Worm (Caenorhabditis elegans) whole organism, midembryonic: ENCODE measurements around the gene lec-11.

Source experiments
- T22C8.4 ChIP-seq: fragments of 200-800 bp; sonication (Bioruptor generic); IDR thresholded peaks from 2 replicates; pipeline ENCODE4 v1.3.6; 2022; ENCODE audit warnings: missing genetic modification characterization, missing compliant biosample characterization
- cog-1 ChIP-seq: sonication (generic microtip); optimal IDR thresholded peaks from 2 replicates; lab custom pipeline; 2016; ENCODE audit warnings: missing genetic modification characterization, missing compliant biosample characterization
- flt-1 ChIP-seq: fragments of 200-800 bp; sonication (Bioruptor generic); IDR thresholded peaks from 2 replicates; pipeline ENCODE4 v1.3.6; 2022; ENCODE audit warnings: missing genetic modification characterization, missing compliant biosample characterization
- klf-2 ChIP-seq: fragments of 200-800 bp; sonication (Bioruptor generic); conservative IDR thresholded peaks from 2 replicates; pipeline ENCODE4 v1.3.6; 2022; ENCODE audit warnings: missing genetic modification reagents, missing genetic modification characterization, missing compliant biosample characterization
- med-1 ChIP-seq: sonication (generic microtip); optimal IDR thresholded peaks from 2 replicates; lab custom pipeline; 2017; ENCODE audit warnings: missing genetic modification characterization, mild to moderate bottlenecking, missing compliant biosample characterization, antibody characterized with exemption, missing genetic modification reagents; ENCODE audit not compliant: insufficient read depth
- ref-1 ChIP-seq: fragments of 200-800 bp; sonication (Bioruptor generic); conservative IDR thresholded peaks from 2 replicates; pipeline ENCODE4 v1.3.6; 2022; ENCODE audit warnings: missing genetic modification reagents, missing genetic modification characterization, missing compliant biosample characterization
- tab-1 ChIP-seq: fragments of 200-800 bp; sonication (Bioruptor generic); IDR thresholded peaks from 2 replicates; pipeline ENCODE4 v1.3.6; 2022; ENCODE audit warnings: missing genetic modification characterization, missing compliant biosample characterization
- ztf-23 ChIP-seq: fragments of 200-800 bp; sonication (Bioruptor generic); IDR thresholded peaks from 2 replicates; pipeline ENCODE4 v1.3.6; 2022; ENCODE audit warnings: missing genetic modification reagents, missing genetic modification characterization, missing compliant biosample characterization
- ztf-29 ChIP-seq: fragments of 200-800 bp; sonication (Bioruptor generic); IDR thresholded peaks from 2 replicates; pipeline ENCODE4 v1.3.6; 2022; ENCODE audit warnings: missing genetic modification reagents, missing genetic modification characterization, missing compliant biosample characterization

Gene lec-11

DNA sequence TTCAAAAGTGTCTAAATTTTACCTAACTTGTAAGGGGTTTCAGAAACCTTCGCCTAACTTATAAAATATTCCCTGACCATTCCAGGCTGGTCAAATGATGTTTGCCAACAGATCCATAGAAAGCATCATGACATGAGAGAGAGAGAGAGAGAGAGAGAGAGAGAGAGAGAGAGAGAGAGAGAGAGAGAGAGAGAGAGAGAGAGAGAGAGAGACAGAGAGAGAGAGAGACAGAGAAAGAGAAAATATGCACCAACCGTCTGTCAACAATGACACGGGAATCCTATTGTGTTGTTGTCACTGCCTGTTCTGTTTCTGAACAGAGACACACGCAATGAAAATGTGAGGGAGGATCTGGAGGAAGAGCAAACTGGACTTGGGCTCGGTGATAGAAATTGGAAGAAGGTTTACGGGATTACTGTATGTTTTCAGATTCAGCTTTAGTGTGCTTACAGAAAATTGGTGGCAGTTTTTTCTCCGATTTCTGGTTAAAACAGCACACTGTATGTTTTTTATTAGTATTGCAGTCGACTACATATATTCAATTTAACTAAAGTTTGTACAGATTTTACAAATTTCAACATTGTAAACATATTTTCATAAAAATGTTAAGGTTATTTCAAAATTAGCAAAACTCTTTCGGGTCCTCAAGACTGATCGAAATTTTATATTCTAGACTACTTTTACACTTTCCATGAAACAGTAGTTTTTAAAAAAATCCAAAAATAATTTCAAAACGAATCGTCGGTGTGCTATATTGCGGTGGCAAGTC, 13.8 kb downstream of the lec-11 start:
- TF ChIP-seq ztf-23 (GFP tag; lab: Robert Waterston, UW), result no peak
- no peak for TF ChIP-seq klf-2
- no peak for TF ChIP-seq ref-1 (GFP tag; lab: Robert Waterston, UW)
- no peak for TF ChIP-seq flt-1 (GFP tag; lab: Robert Waterston, UW)
- TF ChIP-seq med-1, result no peak
- no peak for TF ChIP-seq cog-1 (tag; lab: Kevin White, UChicago)
- no peak for TF ChIP-seq T22C8.4 (GFP tag; lab: Robert Waterston, UW)
- no peak for TF ChIP-seq ztf-29
- no peak for TF ChIP-seq tab-1 (GFP tag; lab: Robert Waterston, UW)

DNA sequence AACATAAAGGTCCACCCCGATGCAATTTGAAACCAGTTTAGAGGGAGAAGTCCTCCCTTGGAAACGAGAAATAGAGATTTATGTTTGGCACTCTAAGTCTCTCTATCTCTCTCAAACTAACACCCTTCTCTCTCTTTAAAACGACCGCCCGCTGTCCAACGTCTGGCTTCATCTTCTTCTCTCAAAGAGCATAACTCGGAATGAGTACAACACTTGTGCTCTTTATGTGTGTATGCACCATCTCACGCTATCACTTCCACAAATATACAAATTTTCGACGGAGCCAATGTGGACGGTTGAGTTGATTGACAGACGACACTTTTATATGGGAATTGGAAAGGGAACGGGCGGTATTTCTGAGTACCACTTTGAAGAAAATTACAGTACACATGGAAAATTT, 15.6 kb downstream of the lec-11 start:
- TF ChIP-seq ztf-23 (GFP tag; lab: Robert Waterston, UW) (no peak), klf-2 (no peak), T22C8.4 (GFP tag; lab: Robert Waterston, UW) (no peak), ref-1 (GFP tag; lab: Robert Waterston, UW) (no peak)

DNA sequence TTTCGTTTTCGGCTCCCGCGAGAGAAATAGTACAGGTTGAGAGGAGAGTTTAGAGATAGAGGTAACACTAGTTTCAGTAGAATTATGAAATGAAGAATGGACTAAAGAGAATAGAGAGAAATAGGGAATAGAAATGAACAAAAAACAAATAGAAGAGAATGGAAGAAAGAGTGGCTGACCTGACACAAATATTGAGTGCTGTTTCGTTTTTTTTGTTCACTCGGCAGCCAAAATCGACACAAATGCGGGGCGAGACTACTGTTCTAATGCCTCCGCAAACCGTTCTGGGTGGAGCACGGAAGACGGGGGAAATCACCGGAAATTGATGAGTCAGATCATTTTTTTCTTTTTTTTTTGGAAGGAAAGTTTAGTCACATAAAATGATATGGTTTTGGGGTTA, 17.3 kb downstream of the lec-11 start:
- TF ChIP-seq med-1, result no peak
- TF ChIP-seq klf-2, result no peak
- no peak for TF ChIP-seq ref-1 (GFP tag; lab: Robert Waterston, UW)
- TF ChIP-seq tab-1 (GFP tag; lab: Robert Waterston, UW), result no peak
- TF ChIP-seq ztf-29, result no peak
- TF ChIP-seq T22C8.4 (GFP tag; lab: Robert Waterston, UW), result no peak
- TF ChIP-seq cog-1 (tag; lab: Kevin White, UChicago), result no peak
- TF ChIP-seq ztf-23 (GFP tag; lab: Robert Waterston, UW), result no peak
- TF ChIP-seq flt-1 (GFP tag; lab: Robert Waterston, UW), result no peak

DNA sequence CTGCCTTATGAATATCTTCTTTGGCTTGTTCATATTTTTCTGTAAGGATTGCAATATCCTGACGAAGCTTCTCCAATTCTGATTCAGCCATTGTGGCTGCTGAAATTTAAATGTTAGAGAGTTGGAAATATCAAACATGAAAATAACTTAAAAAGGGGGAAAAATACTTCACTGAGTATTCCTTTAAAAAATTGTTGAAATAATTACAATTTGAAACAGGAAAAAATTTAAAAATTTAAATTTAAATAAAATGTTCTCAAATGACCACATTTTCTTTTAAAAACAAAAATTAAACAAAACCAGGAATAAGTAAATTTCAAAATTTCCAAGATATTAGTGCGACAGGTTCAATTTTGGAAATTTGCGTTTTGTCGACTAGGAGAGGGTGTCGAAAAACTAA, 17.7 kb downstream of the lec-11 start, which contains the start of gene bicd-1:
TSS of gene bicd-1 (minus strand) at position 101 of the 400 bp plus-strand sequence.
- no peak for TF ChIP-seq flt-1 (GFP tag; lab: Robert Waterston, UW)
- no peak for TF ChIP-seq cog-1 (tag; lab: Kevin White, UChicago)
- TF ChIP-seq T22C8.4 (GFP tag; lab: Robert Waterston, UW), result no peak
- TF ChIP-seq tab-1 (GFP tag; lab: Robert Waterston, UW), result no peak
- no peak for TF ChIP-seq med-1
- no peak for TF ChIP-seq ztf-29
- TF ChIP-seq ztf-23 (GFP tag; lab: Robert Waterston, UW), result no peak
- no peak for TF ChIP-seq ref-1 (GFP tag; lab: Robert Waterston, UW)
- TF ChIP-seq klf-2, result no peak

DNA sequence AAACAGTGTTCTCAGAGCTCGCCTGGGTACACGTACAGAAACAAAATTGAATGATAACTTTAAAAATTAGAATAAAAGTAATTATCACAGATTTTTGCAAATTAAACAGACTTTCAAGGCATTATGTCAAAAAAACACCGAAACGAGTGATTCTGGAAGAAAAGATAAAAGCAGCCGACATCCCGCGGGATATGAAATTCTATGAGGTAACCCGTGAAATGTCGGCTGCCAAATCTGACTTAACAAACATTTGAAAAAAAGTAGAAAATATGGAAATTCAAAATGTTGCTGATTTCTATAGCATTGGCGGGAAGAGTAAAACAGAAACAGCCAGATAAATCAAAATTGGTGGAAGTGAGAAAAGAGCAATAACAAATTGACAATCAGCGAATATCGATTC, 24.3 kb downstream of the lec-11 start:
- TF ChIP-seq cog-1 (tag; lab: Kevin White, UChicago) (no peak), T22C8.4 (GFP tag; lab: Robert Waterston, UW) (no peak)

DNA sequence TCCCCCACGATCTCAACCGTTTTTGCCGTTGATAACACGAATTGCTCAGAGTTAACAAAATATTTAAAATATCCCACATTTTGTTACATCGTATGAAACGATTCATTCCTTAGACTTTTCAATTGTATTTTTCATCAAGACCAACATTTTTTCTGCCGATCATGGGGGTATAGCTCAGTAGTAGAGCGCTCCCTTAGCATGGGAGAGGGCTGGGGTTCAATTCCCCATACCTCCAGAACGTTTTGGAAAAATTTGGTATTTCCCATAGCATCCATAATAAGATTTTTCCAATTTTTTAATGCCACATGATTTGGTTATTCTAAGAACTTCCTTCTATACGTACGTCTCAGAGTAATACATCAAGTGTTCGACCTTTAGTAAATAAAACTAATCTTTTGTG, 27.9 kb downstream of the lec-11 start:
- no peak for TF ChIP-seq cog-1 (tag; lab: Kevin White, UChicago)

DNA sequence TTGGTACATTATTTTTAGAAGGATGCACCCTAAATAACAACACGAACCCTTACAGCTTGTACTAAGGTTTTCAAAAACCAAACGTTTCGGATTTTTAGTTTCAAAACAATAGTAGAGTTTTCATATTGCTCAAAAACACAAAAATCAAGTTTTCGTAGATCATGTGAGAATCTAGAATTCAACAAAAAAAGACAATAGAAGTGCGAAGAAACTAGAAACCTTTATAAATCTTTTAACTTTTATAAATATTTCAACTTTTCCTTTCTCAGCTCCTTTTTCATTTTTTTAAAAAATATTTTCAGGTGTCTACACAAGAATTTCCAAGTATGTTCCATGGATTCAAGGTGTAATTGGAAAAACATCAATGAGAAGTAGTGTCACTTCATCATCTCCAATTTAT, 29.5 kb downstream of the lec-11 start, which contains the start of gene best-9:
TSS of gene best-9 (plus strand) at position 301 of the 400 bp plus-strand sequence.
- no peak for TF ChIP-seq cog-1 (tag; lab: Kevin White, UChicago)
- TF ChIP-seq T22C8.4 (GFP tag; lab: Robert Waterston, UW), result no peak
- TF ChIP-seq ref-1 (GFP tag; lab: Robert Waterston, UW), result no peak
- TF ChIP-seq med-1, result no peak
- TF ChIP-seq klf-2, result no peak
- TF ChIP-seq flt-1 (GFP tag; lab: Robert Waterston, UW), result no peak
- TF ChIP-seq tab-1 (GFP tag; lab: Robert Waterston, UW), result no peak
- TF ChIP-seq ztf-23 (GFP tag; lab: Robert Waterston, UW), result no peak
- TF ChIP-seq ztf-29, result no peak

DNA sequence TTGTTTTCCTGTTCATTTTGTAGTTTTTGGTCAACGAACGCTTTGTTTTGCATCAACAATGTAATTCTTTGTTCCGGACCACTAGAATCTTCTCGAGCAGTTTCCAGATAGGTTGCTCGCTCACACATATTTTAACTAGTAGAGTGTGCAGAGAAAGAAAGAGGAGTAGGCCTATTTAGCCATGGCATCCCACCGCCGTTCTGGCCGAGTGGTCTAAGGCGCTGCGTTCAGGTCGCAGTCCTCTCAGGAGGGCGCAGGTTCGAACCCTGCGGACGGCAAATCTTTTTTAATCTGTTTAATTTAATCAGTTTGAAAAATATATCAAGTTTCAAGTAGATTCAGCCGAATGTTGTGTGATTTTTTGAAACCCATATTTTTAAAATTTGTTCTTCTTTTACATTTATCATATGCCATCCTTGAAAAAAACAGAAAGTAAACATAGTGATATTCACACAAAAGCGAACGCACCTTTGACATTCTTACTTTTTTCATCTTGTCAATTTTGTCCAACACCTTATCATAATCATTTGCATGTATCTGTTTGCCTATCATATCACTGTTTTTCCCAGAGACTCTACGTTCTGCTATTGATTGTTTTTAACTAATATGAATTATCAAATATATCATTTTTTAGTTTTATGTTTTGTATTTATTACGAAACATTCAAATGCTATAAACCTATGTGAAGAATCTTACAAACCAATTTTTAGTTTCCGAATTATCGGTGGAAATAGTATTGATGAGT, 33.2 kb downstream of the lec-11 start, which contains the start of gene try-3:
TSS of gene try-3 (plus strand) at position 532 of the 745 bp plus-strand sequence.
- peak; percentile 43 for TF ChIP-seq med-1
- TF ChIP-seq ztf-29, result 0 out of 2 replicates have a peak, but pooled peaks have one; percentile 46
- TF ChIP-seq cog-1 (tag; lab: Kevin White, UChicago), result peak; percentile 56
- TF ChIP-seq tab-1 (GFP tag; lab: Robert Waterston, UW), result peak; percentile 85
- TF ChIP-seq ref-1 (GFP tag; lab: Robert Waterston, UW), result peak; percentile 71; the same call in 1 of the 2 replicates
- peak; percentile 84 for TF ChIP-seq ztf-23 (GFP tag; lab: Robert Waterston, UW)
- peak; percentile 92 for TF ChIP-seq flt-1 (GFP tag; lab: Robert Waterston, UW)
- TF ChIP-seq klf-2, result 0 out of 2 replicates have a peak, but pooled peaks have one; percentile 59
- peak; percentile 46; the same call in 1 of the 2 replicates for TF ChIP-seq T22C8.4 (GFP tag; lab: Robert Waterston, UW)

DNA sequence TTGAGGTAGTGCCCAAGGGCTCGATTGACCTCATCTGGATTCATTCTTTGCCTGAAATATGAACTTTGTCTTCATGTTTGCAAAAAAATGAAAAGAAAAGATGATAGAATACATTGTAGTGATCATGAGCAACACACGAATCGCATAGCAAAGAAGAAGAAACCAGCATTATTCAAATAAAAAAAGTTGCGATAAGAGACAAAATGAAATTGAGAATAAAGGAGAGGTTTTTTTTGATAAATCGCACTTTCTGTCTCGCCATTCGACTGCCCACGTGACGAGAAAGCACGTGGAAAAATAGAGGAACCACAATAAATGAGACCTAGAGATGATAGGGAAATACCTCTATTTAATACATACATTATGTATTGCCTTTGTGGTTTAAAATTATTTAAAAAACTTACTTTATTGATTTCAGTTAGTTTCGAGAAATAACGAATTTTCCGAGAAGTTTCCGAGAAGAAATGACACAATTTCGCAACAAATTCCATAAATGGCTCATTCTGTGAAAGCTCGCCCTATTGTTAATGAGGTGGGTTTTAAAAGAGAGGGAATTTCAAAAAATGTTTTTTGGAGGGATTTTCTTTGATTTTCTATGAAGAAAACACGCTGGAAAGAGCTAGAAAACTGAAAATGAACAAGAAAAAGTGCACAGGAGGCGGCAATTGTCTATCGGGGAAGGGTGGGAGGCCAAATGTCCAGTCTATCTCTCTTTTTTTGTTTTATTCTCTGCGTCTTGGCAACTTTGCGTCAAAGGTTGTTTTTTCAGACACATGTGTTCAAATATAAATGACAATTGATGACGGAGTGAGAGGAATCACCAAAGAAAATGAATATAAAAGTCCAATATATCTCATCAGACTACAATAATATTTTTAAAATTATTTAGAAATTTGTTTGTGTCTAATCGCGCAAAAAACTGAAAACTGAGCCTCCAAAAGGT, 34.3 kb downstream of the lec-11 start, which contains the start of gene paqr-1:
TSS of gene paqr-1 (minus strand) at position 51 of the 943 bp plus-strand sequence.
- TF ChIP-seq T22C8.4 (GFP tag; lab: Robert Waterston, UW), result no peak
- no peak for TF ChIP-seq klf-2
- no peak for TF ChIP-seq ztf-23 (GFP tag; lab: Robert Waterston, UW)
- TF ChIP-seq tab-1 (GFP tag; lab: Robert Waterston, UW), result no peak
- TF ChIP-seq ztf-29, result no peak
- no peak for TF ChIP-seq flt-1 (GFP tag; lab: Robert Waterston, UW)
- TF ChIP-seq med-1, result no peak
- TF ChIP-seq ref-1 (GFP tag; lab: Robert Waterston, UW), result no peak
- no peak for TF ChIP-seq cog-1 (tag; lab: Kevin White, UChicago)
